Worm (Caenorhabditis elegans) whole organism, L2 larva: Measurements from ENCODE around the gene B0457.6.

Experiments used
- R02D3.7 ChIP-seq: fragments of 150-350 bp; optimal IDR thresholded peaks from 2 replicates; lab custom pipeline; 2014; ENCODE audit warnings: missing biosample characterization, missing genetic modification characterization
- ZK546.5 ChIP-seq: sonication (generic microtip); optimal IDR thresholded peaks from 2 replicates; lab custom pipeline; 2017; ENCODE audit warnings: missing biosample characterization, missing genetic modification characterization
- aly-2 ChIP-seq: fragments of 150-350 bp; optimal IDR thresholded peaks from 2 replicates; lab custom pipeline; 2014; ENCODE audit warnings: missing biosample characterization, missing genetic modification characterization
- ceh-16 ChIP-seq: fragments of 150-350 bp; optimal IDR thresholded peaks from 2 replicates; lab custom pipeline; 2014; ENCODE audit warnings: missing biosample characterization, missing genetic modification characterization
- ceh-82 ChIP-seq: fragments of 150-350 bp; optimal IDR thresholded peaks from 2 replicates; lab custom pipeline; 2014; ENCODE audit warnings: missing biosample characterization, missing genetic modification characterization
- egl-27 ChIP-seq: sonication (generic microtip); optimal IDR thresholded peaks from 3 replicates; lab custom pipeline; 2017; ENCODE audit warnings: missing biosample characterization, missing genetic modification reagents, missing genetic modification characterization
- mab-5 ChIP-seq: fragments of 150-350 bp; optimal IDR thresholded peaks from 2 replicates; lab custom pipeline; 2014; ENCODE audit warnings: missing biosample characterization, missing genetic modification characterization
- nhr-11 ChIP-seq: fragments of 150-350 bp; optimal IDR thresholded peaks from 2 replicates; lab custom pipeline; 2014; ENCODE audit warnings: missing biosample characterization, missing genetic modification characterization
- nhr-12 ChIP-seq: fragments of 150-350 bp; optimal IDR thresholded peaks from 2 replicates; lab custom pipeline; 2014; ENCODE audit warnings: missing biosample characterization, missing genetic modification characterization
- nhr-237 ChIP-seq: fragments of 150-350 bp; optimal IDR thresholded peaks from 2 replicates; lab custom pipeline; 2014; ENCODE audit warnings: missing biosample characterization, missing genetic modification characterization
- zag-1 ChIP-seq: fragments of 150-350 bp; optimal IDR thresholded peaks from 2 replicates; lab custom pipeline; 2014; ENCODE audit warnings: missing biosample characterization, missing genetic modification characterization
- ztf-11 ChIP-seq: sonication (generic microtip); optimal IDR thresholded peaks from 2 replicates; lab custom pipeline; 2017; ENCODE audit warnings: missing biosample characterization, missing genetic modification characterization
- ztf-4 ChIP-seq: fragments of 150-350 bp; optimal IDR thresholded peaks from 2 replicates; lab custom pipeline; 2014; ENCODE audit warnings: missing biosample characterization, missing genetic modification characterization

ce11 chrII:8890017-8890416, 32.2 kb upstream of the B0457.6 start:
- no peak for TF ChIP-seq mab-5
- no peak for TF ChIP-seq R02D3.7 (tag; lab: Kevin White, UChicago)
- no peak for TF ChIP-seq ZK546.5 (tag; lab: Kevin White, UChicago)
- TF ChIP-seq ztf-4 (tag; lab: Kevin White, UChicago), result no peak
- no peak for TF ChIP-seq ztf-11
- TF ChIP-seq egl-27 (tag; lab: Kevin White, UChicago), result no peak
- no peak for TF ChIP-seq nhr-237 (tag; lab: Kevin White, UChicago)
- TF ChIP-seq aly-2 (tag; lab: Kevin White, UChicago), result no peak
- TF ChIP-seq ceh-82, result no peak
- TF ChIP-seq nhr-11 (tag; lab: Kevin White, UChicago), result no peak
- TF ChIP-seq nhr-12, result no peak
- no peak for TF ChIP-seq ceh-16 (tag; lab: Kevin White, UChicago)
- TF ChIP-seq zag-1 (tag; lab: Kevin White, UChicago), result no peak
